Fruit fly (Drosophila melanogaster): Measurements from ENCODE around the gene snu.

DNA sequence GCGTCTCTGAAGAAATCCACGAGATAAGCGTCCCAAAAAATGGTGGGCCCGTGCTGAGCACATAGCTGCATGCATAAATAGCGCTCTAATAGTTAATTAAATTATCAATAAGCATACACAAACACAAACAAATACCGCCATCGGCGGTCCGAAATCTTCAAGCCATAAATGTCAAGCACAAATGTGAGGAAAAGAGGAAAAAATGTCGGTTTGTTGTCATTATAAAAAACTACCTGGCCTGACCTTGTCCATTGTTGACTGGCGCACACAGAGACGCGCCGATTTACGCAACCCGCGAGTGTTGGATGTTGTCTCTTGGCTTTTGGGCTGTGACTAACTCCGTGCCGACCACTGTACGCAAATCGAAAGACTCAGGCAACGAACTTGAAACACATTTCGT is 13.1 kb downstream of the snu start:
- TF ChIP-seq D1 (tag; optimal IDR thresholded peaks at IDR 0.05): no peak
- no peak for TF ChIP-seq rn (GFP tag; IDR thresholded peaks at IDR 0.05)
- no peak for TF ChIP-seq Pif1A (GFP tag; optimal IDR thresholded peaks at IDR 0.05)
- TF ChIP-seq EcR (GFP tag; optimal IDR thresholded peaks at IDR 0.05): no peak
- TF ChIP-seq Ets98B (GFP tag; IDR thresholded peaks at IDR 0.05): no peak
- TF ChIP-seq CG14655 (GFP tag; optimal IDR thresholded peaks at IDR 0.05): no peak
- no peak for TF ChIP-seq CG8159 (tag; optimal IDR thresholded peaks at IDR 0.05)
